Worm (Caenorhabditis elegans): ENCODE data around the gene R11G1.7.

The R11G1.7 gene

ce11 chrX:3654623-3655022, 1.4 kb upstream of the R11G1.7 start, which contains the start of gene R11G1.11:
Gene R11G1.11, plus strand, starts transcription at chrX:3654923.
- TF ChIP-seq ceh-43 (GFP tag; optimal IDR thresholded peaks at IDR 0.05) (no peak), ces-1 (GFP tag; optimal IDR thresholded peaks at IDR 0.05) (no peak), blmp-1 (tag; optimal IDR thresholded peaks at IDR 0.05) (no peak), elt-3 (tag; optimal IDR thresholded peaks at IDR 0.05) (peak; percentile 0)

- no peak for TF ChIP-seq ham-2 (GFP tag; optimal IDR thresholded peaks at IDR 0.05)
- TF ChIP-seq elt-1 (tag; optimal IDR thresholded peaks at IDR 0.05; ENCODE audit: borderline replicate concordance, insufficient read depth), result no peak
- TF ChIP-seq ces-1 (GFP tag; optimal IDR thresholded peaks at IDR 0.05), result no peak
- TF ChIP-seq blmp-1 (tag; optimal IDR thresholded peaks at IDR 0.05), result no peak
- TF ChIP-seq nhr-2 (tag; optimal IDR thresholded peaks at IDR 0.05), result no peak
- TF ChIP-seq flh-1 (GFP tag; optimal IDR thresholded peaks at IDR 0.05), result no peak
- TF ChIP-seq drap-1 (GFP tag; optimal IDR thresholded peaks at IDR 0.05), result no peak
- no peak for TF ChIP-seq unc-39 (tag; optimal IDR thresholded peaks at IDR 0.05)
- TF ChIP-seq mab-5 (tag; optimal IDR thresholded peaks at IDR 0.05), result no peak
- TF ChIP-seq mep-1 (tag; optimal IDR thresholded peaks at IDR 0.05), result no peak
Measured at ce11 chrX:3659192-3659591, 3.1 kb downstream of the R11G1.7 start, which contains the start of gene R11G1.1. Gene R11G1.1, plus strand, starts transcription at chrX:3659492.

- no peak for TF ChIP-seq elt-1 (tag; optimal IDR thresholded peaks at IDR 0.05; ENCODE audit: borderline replicate concordance, insufficient read depth)
- no peak for TF ChIP-seq lin-13 (tag; optimal IDR thresholded peaks at IDR 0.05)
- TF ChIP-seq ceh-39 (tag; optimal IDR thresholded peaks at IDR 0.05), result no peak
- no peak for TF ChIP-seq elt-3 (tag; optimal IDR thresholded peaks at IDR 0.05)
- no peak for TF ChIP-seq nhr-76 (tag; optimal IDR thresholded peaks at IDR 0.05)
Measured at ce11 chrX:3668842-3669241, 12.8 kb downstream of the R11G1.7 start, which contains the start of gene snet-1. Gene snet-1, minus strand, starts transcription at chrX:3668942.

DNA sequence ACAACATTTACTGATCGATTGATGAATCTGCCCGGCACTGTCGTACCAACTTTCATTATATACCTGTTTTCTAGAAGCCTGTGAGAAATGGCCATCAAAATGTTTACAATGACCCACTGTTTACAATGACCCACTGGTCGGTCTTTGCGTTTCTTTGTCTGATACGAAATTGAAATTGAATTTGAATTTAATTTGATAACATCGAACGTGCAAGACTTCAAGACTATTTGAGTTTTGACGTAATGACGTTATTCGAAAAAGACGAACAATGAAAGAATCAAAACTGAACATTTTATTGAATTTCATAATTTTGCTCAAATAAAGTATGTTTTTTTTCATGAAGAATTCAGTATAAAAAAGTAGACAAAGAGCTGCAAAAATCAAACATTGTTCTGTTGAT, 15.9 kb downstream of the R11G1.7 start, which contains the start of gene C02F12.5:
TSS of gene C02F12.5 (minus strand) at position 101 of the 400 bp plus-strand sequence.
- TF ChIP-seq flh-1 (GFP tag; optimal IDR thresholded peaks at IDR 0.05), result no peak
- no peak for TF ChIP-seq nhr-76 (tag; optimal IDR thresholded peaks at IDR 0.05)
- TF ChIP-seq elt-3 (tag; optimal IDR thresholded peaks at IDR 0.05), result no peak

DNA sequence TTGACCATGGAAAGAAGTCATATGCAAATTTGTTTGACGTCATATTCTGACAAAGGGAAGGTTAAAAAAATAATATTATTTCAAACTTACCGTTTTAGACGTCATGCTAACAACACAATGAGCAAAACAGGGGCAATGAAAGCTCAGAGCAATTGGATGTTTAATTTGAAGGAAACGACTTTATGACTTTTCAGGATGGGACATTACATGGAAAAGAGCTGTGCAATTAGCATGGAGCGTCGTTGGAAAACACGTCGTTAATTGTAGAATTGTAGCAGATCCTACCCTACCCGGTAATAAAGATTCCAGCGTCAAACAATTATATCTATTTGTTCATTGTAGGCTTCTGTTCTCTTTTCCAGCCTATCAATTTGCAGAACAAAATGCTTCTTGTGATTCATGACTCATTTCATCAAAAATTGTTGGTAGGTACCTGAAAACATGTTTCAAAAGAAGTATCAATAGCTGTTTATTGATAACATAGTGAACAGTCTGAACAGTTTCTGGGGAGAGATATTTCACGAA, 17.6 kb downstream of the R11G1.7 start, which contains the start of gene ceh-63:
TSS of gene ceh-63 (minus strand) at position 475 of the 525 bp plus-strand sequence.
- TF ChIP-seq nhr-28 (tag; optimal IDR thresholded peaks at IDR 0.05), result no peak
- TF ChIP-seq lin-32 (GFP tag; optimal IDR thresholded peaks at IDR 0.05), result no peak
- no peak for TF ChIP-seq blmp-1 (tag; optimal IDR thresholded peaks at IDR 0.05)
- TF ChIP-seq elt-3 (tag; optimal IDR thresholded peaks at IDR 0.05), result no peak
- TF ChIP-seq mls-2 (tag; optimal IDR thresholded peaks at IDR 0.05), result no peak
- no peak for TF ChIP-seq ham-2 (GFP tag; optimal IDR thresholded peaks at IDR 0.05)
- TF ChIP-seq M03D4.4 (tag; optimal IDR thresholded peaks at IDR 0.05), result no peak
- TF ChIP-seq hlh-1 (tag; optimal IDR thresholded peaks at IDR 0.05), result no peak
- TF ChIP-seq drap-1 (GFP tag; optimal IDR thresholded peaks at IDR 0.05), result no peak
- no peak for TF ChIP-seq ces-1 (GFP tag; optimal IDR thresholded peaks at IDR 0.05)

DNA sequence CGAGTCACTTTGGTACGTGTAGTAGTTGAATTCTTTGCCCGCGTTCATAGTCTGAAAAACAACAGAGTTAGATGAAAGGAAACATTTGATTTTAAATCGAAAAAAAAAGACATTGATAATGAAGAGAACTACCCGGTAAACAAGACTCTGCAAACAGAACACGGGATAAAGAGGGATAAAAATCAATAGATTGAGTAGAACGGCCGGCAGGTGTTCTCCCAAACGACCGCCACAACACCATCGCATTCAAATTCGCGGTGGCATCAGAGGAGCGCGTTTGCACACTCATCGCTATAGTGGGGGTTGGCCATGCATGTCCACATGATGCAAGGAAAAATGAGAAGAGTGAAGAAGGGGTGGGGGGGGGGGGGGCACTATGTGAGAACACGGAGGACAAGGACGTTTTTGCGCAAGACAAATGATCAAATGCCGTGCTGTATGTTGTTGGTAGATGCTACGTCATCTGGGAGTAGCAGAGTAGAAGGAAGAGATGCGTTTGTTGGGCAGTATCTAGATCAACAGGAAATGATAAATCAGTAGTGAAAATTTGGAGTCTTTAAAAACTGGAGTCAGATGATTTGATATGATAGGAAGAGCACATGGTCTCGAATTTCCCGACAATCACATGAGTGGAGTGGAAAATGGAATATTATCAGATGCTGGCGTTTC, 22.6 kb downstream of the R11G1.7 start, which contains the start of gene tag-52:
TSS of gene tag-52 (minus strand) at position 51 of the 669 bp plus-strand sequence.
- TF ChIP-seq zip-8 (tag; optimal IDR thresholded peaks at IDR 0.05) (no peak), flh-1 (GFP tag; optimal IDR thresholded peaks at IDR 0.05) (no peak), M03D4.4 (tag; optimal IDR thresholded peaks at IDR 0.05) (peak; percentile 59), pha-4 (tag; optimal IDR thresholded peaks at IDR 0.05) (no peak), mls-2 (tag; optimal IDR thresholded peaks at IDR 0.05) (peak; percentile 55), snpc-4 (tag; optimal IDR thresholded peaks at IDR 0.05) (no peak), bed-3 (GFP tag; optimal IDR thresholded peaks at IDR 0.05) (no peak), drap-1 (GFP tag; optimal IDR thresholded peaks at IDR 0.05) (peak; percentile 26), ham-2 (GFP tag; optimal IDR thresholded peaks at IDR 0.05) (peak; percentile 53), sptf-1 (tag; optimal IDR thresholded peaks at IDR 0.05) (peak; percentile 56), blmp-1 (tag; optimal IDR thresholded peaks at IDR 0.05) (no peak), ceh-39 (tag; optimal IDR thresholded peaks at IDR 0.05) (peak; percentile 34), lin-32 (GFP tag; optimal IDR thresholded peaks at IDR 0.05) (peak; percentile 73), unc-62 (GFP tag; optimal IDR thresholded peaks at IDR 0.05) (peak; percentile 26), nhr-237 (tag; optimal IDR thresholded peaks at IDR 0.05) (no peak), lin-13 (tag; optimal IDR thresholded peaks at IDR 0.05) (peak; percentile 38), cnd-1 (tag; optimal IDR thresholded peaks at IDR 0.05) (peak; percentile 75), mep-1 (tag; optimal IDR thresholded peaks at IDR 0.05) (peak; percentile 10), sem-2 (GFP tag; optimal IDR thresholded peaks at IDR 0.05) (peak; percentile 23), hlh-1 (tag; optimal IDR thresholded peaks at IDR 0.05) (peak; percentile 0)

All from whole organism, mixed stage, embryonic.